Worm (Caenorhabditis elegans) whole organism, L1 larva: ENCODE data around the gene atfs-1.

Experiments
- C16A3.4 ChIP-seq: fragments of 150-350 bp; optimal IDR thresholded peaks from 2 replicates; lab custom pipeline; 2014; ENCODE audit warnings: missing biosample characterization, missing genetic modification characterization
- C34B4.2 ChIP-seq: sonication (generic microtip); optimal IDR thresholded peaks from 2 replicates; lab custom pipeline; 2017; ENCODE audit warnings: mild to moderate bottlenecking, missing genetic modification characterization, missing compliant biosample characterization
- alr-1 ChIP-seq: fragments of 200-800 bp; sonication (Bioruptor generic); optimal IDR thresholded peaks from 2 replicates; lab custom pipeline; 2018; ENCODE audit warnings: borderline replicate concordance, mild to moderate bottlenecking, missing genetic modification characterization, missing compliant biosample characterization
- aly-2 ChIP-seq: fragments of 150-350 bp; optimal IDR thresholded peaks from 2 replicates; lab custom pipeline; 2014; ENCODE audit warnings: missing biosample characterization, missing genetic modification characterization
- ceh-82 ChIP-seq, 3 experiments: fragments of 150-350 bp in 1 of 3; sonication (generic microtip) in 2 of 3; optimal IDR thresholded peaks; 2 replicates each; lab custom pipeline; 2014 to 2017; ENCODE audit warnings: missing biosample characterization in 3 of 3, missing genetic modification characterization in 3 of 3
- ceh-90 ChIP-seq: sonication (generic microtip); optimal IDR thresholded peaks from 2 replicates; lab custom pipeline; 2016; ENCODE audit warnings: missing genetic modification characterization, missing compliant biosample characterization
- ces-1 ChIP-seq: fragments of 150-350 bp; optimal IDR thresholded peaks from 2 replicates; lab custom pipeline; 2014; ENCODE audit warnings: missing biosample characterization, missing genetic modification reagents, missing genetic modification characterization
- dpl-1 ChIP-seq, 3 experiments: fragments of 150-350 bp in 2 of 3; sonication (generic microtip) in 1 of 3; optimal IDR thresholded peaks; 2 replicates each; lab custom pipeline; 2014 to 2017; ENCODE audit warnings: missing biosample characterization in 3 of 3, missing genetic modification characterization in 3 of 3, missing genetic modification reagents in 3 of 3
- dsc-1 ChIP-seq: sonication (generic microtip); optimal IDR thresholded peaks from 2 replicates; lab custom pipeline; 2016; ENCODE audit warnings: mild to moderate bottlenecking, missing genetic modification characterization, missing compliant biosample characterization
- efl-1 ChIP-seq, 4 experiments: fragments of 150-350 bp; optimal IDR thresholded peaks in 3 of 4; peaks in 1 of 4; 1 replicate in 1 of 4; 2 replicates in 3 of 4; lab custom pipeline; 2014; ENCODE audit warnings: missing biosample characterization in 2 of 4, missing genetic modification characterization in 2 of 4, missing genetic modification reagents in 2 of 4
- efl-3 ChIP-seq: fragments of 200-800 bp; sonication (Bioruptor generic); optimal IDR thresholded peaks from 2 replicates; lab custom pipeline; 2018; ENCODE audit warnings: mild to moderate bottlenecking, missing genetic modification characterization, missing compliant biosample characterization
- elt-3 ChIP-seq, 6 experiments: fragments of 150-350 bp in 1 of 6; sonication (generic microtip); optimal IDR thresholded peaks; 2 replicates each; lab custom pipeline; 2017 to 2018; ENCODE audit warnings: missing biosample characterization in 6 of 6, missing genetic modification characterization in 6 of 6, inconsistent platforms in 1 of 6
- ets-5 ChIP-seq: fragments of 200-800 bp; sonication (Bioruptor generic); IDR thresholded peaks from 2 replicates; pipeline ENCODE4 v1.3.6; 2022; ENCODE audit warnings: missing genetic modification characterization, missing compliant biosample characterization
- fkh-8 ChIP-seq: sonication (generic microtip); optimal IDR thresholded peaks from 2 replicates; lab custom pipeline; 2016; ENCODE audit warnings: mild to moderate bottlenecking, missing genetic modification characterization, missing compliant biosample characterization
- fos-1 ChIP-seq: fragments of 150-350 bp; optimal IDR thresholded peaks from 2 replicates; lab custom pipeline; 2014; ENCODE audit warnings: missing biosample characterization, missing genetic modification characterization
- grh-1 ChIP-seq: fragments of 200-800 bp; sonication (Bioruptor generic); IDR thresholded peaks from 2 replicates; pipeline ENCODE4 v1.3.6; 2022; ENCODE audit warnings: missing genetic modification reagents, missing genetic modification characterization, missing compliant biosample characterization
- hlh-17 ChIP-seq: fragments of 200-800 bp; sonication (Bioruptor generic); optimal IDR thresholded peaks from 2 replicates; lab custom pipeline; 2018; ENCODE audit warnings: missing genetic modification characterization, mild to moderate bottlenecking, missing compliant biosample characterization, moderate library complexity, borderline replicate concordance
- hpl-2 ChIP-seq: fragments of 150-350 bp; optimal IDR thresholded peaks from 2 replicates; lab custom pipeline; 2014; ENCODE audit warnings: missing biosample characterization, missing genetic modification reagents, missing genetic modification characterization
- irx-1 ChIP-seq: sonication (generic microtip); optimal IDR thresholded peaks from 2 replicates; lab custom pipeline; 2016; ENCODE audit warnings: missing genetic modification characterization, missing compliant biosample characterization
- jun-1 ChIP-seq: fragments of 150-350 bp; optimal IDR thresholded peaks from 2 replicates; lab custom pipeline; 2014; ENCODE audit warnings: missing biosample characterization, missing genetic modification reagents, missing genetic modification characterization
- lin-14 ChIP-seq: fragments of 200-800 bp; sonication (Bioruptor generic); optimal IDR thresholded peaks from 2 replicates; lab custom pipeline; 2018; ENCODE audit warnings: mild to moderate bottlenecking, missing genetic modification characterization, moderate library complexity, missing compliant biosample characterization
- lin-15B ChIP-seq: fragments of 150-350 bp; sonication (generic microtip); optimal IDR thresholded peaks from 3 replicates; lab custom pipeline; 2014; ENCODE audit warnings: missing biosample characterization, missing genetic modification characterization
- lin-35 ChIP-seq, 2 experiments: fragments of 150-350 bp; optimal IDR thresholded peaks; 2 replicates each; lab custom pipeline; 2014; ENCODE audit warnings: missing biosample characterization in 2 of 2, missing genetic modification characterization in 2 of 2, missing genetic modification reagents in 2 of 2
- mab-9 ChIP-seq: fragments of 200-800 bp; sonication (Bioruptor generic); IDR thresholded peaks from 2 replicates; pipeline ENCODE4 v1.3.6; 2022; ENCODE audit warnings: missing genetic modification reagents, missing genetic modification characterization, missing compliant biosample characterization
- mef-2 ChIP-seq: fragments of 150-350 bp; optimal IDR thresholded peaks from 2 replicates; lab custom pipeline; 2014; ENCODE audit warnings: missing biosample characterization, missing genetic modification characterization
- mep-1 ChIP-seq: fragments of 150-350 bp; optimal IDR thresholded peaks from 2 replicates; lab custom pipeline; 2014; ENCODE audit warnings: missing biosample characterization, missing genetic modification characterization
- nhr-11 ChIP-seq: fragments of 150-350 bp; optimal IDR thresholded peaks from 2 replicates; lab custom pipeline; 2014; ENCODE audit warnings: missing biosample characterization, missing genetic modification characterization
- nhr-20 ChIP-seq: sonication (generic microtip); optimal IDR thresholded peaks from 2 replicates; lab custom pipeline; 2016; ENCODE audit warnings: mild to moderate bottlenecking, missing genetic modification characterization, missing compliant biosample characterization
- nhr-28 ChIP-seq: fragments of 150-350 bp; optimal IDR thresholded peaks from 2 replicates; lab custom pipeline; 2014; ENCODE audit warnings: missing biosample characterization, missing genetic modification characterization
- nhr-47 ChIP-seq: sonication (generic microtip); optimal IDR thresholded peaks from 2 replicates; lab custom pipeline; 2016; ENCODE audit warnings: mild to moderate bottlenecking, missing genetic modification characterization, moderate library complexity, missing compliant biosample characterization
- nhr-71 ChIP-seq: sonication (generic microtip); optimal IDR thresholded peaks from 2 replicates; lab custom pipeline; 2016; ENCODE audit warnings: mild to moderate bottlenecking, missing genetic modification characterization, moderate library complexity, missing compliant biosample characterization
- nhr-76 ChIP-seq: sonication (generic microtip); optimal IDR thresholded peaks from 2 replicates; lab custom pipeline; 2017; ENCODE audit warnings: missing biosample characterization, missing genetic modification characterization
- nhr-77 ChIP-seq: fragments of 150-350 bp; optimal IDR thresholded peaks from 2 replicates; lab custom pipeline; 2014; ENCODE audit warnings: missing biosample characterization, missing genetic modification characterization
- nhr-85 ChIP-seq: sonication (generic microtip); peaks from one replicate; lab custom pipeline; 2016; ENCODE audit warnings: missing genetic modification characterization, inconsistent platforms, missing compliant biosample characterization
- nhr-90 ChIP-seq: sonication (generic microtip); optimal IDR thresholded peaks from 2 replicates; lab custom pipeline; 2016; ENCODE audit warnings: mild to moderate bottlenecking, missing genetic modification characterization, missing compliant biosample characterization; ENCODE audit not compliant: poor library complexity
- pax-3 ChIP-seq: fragments of 200-800 bp; sonication (Bioruptor generic); optimal IDR thresholded peaks from 2 replicates; lab custom pipeline; 2018; ENCODE audit warnings: mild to moderate bottlenecking, missing genetic modification characterization, moderate library complexity, missing compliant biosample characterization
- pqm-1 ChIP-seq: sonication (generic microtip); optimal IDR thresholded peaks from 3 replicates; lab custom pipeline; 2017; ENCODE audit warnings: missing biosample characterization, missing genetic modification characterization
- rnt-1 ChIP-seq: sonication (generic microtip); optimal IDR thresholded peaks from 2 replicates; lab custom pipeline; 2016; ENCODE audit warnings: mild to moderate bottlenecking, missing genetic modification characterization, moderate library complexity, missing compliant biosample characterization
- snpc-4 ChIP-seq: fragments of 150-350 bp; optimal IDR thresholded peaks from 2 replicates; lab custom pipeline; 2014; ENCODE audit warnings: missing biosample characterization, missing genetic modification characterization
- snu-23 ChIP-seq: sonication (generic microtip); optimal IDR thresholded peaks from 2 replicates; lab custom pipeline; 2016; ENCODE audit warnings: missing genetic modification characterization, missing compliant biosample characterization
- sox-4 ChIP-seq: sonication (generic microtip); optimal IDR thresholded peaks from 2 replicates; lab custom pipeline; 2016; ENCODE audit warnings: missing genetic modification characterization, missing compliant biosample characterization
- sup-37 ChIP-seq: fragments of 200-800 bp; sonication (Bioruptor generic); optimal IDR thresholded peaks from 2 replicates; lab custom pipeline; 2018; ENCODE audit warnings: mild to moderate bottlenecking, missing genetic modification characterization, missing compliant biosample characterization
- unc-130 ChIP-seq: fragments of 150-350 bp; optimal IDR thresholded peaks from 2 replicates; lab custom pipeline; 2017; ENCODE audit warnings: missing biosample characterization, missing genetic modification characterization, inconsistent platforms
- unc-30 ChIP-seq: sonication (generic microtip); optimal IDR thresholded peaks from 2 replicates; lab custom pipeline; 2017; ENCODE audit warnings: missing biosample characterization, missing genetic modification characterization
- unc-98 ChIP-seq: fragments of 200-800 bp; sonication (Bioruptor generic); IDR thresholded peaks from 2 replicates; pipeline ENCODE4 v1.3.6; 2022; ENCODE audit warnings: missing genetic modification characterization, missing compliant biosample characterization
- xbp-1 ChIP-seq: sonication (generic microtip); optimal IDR thresholded peaks from 2 replicates; lab custom pipeline; 2016; ENCODE audit warnings: missing genetic modification characterization, missing compliant biosample characterization
- ztf-4 ChIP-seq: fragments of 150-350 bp; optimal IDR thresholded peaks from 2 replicates; lab custom pipeline; 2014; ENCODE audit warnings: missing biosample characterization, missing genetic modification characterization

atfs-1 gene

DNA sequence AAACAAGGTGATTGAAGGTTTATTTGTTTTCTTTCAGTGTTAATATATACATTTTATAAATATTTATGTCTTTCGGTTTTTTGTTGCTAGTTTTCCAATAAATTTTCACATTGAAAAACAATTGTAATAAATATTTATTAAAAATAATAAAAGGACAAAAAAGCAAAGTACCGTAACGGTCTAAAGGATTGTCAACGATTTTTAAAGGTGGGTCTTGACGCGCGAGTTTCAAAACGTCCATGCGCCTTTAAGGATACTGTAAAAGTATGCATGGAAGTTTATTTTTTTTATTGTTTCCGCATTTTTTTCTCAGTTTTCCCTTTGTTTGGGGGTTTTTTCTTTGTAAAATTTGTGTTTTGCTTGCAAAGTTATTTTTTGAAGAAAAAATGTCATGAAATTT is 593 bp upstream of the atfs-1 start:
- no peak for TF ChIP-seq nhr-85
- no peak for TF ChIP-seq C16A3.4 (tag; lab: Kevin White, UChicago)
- no peak for TF ChIP-seq efl-1 (optimal IDR thresholded peaks at IDR 0.05; lab: Kevin White, UChicago)
- TF ChIP-seq efl-1 (GFP tag; optimal IDR thresholded peaks at IDR 0.05 in 1 of 2; lab: Kevin White, UChicago): peak in 1 of 2 experiments; percentile 20

DNA sequence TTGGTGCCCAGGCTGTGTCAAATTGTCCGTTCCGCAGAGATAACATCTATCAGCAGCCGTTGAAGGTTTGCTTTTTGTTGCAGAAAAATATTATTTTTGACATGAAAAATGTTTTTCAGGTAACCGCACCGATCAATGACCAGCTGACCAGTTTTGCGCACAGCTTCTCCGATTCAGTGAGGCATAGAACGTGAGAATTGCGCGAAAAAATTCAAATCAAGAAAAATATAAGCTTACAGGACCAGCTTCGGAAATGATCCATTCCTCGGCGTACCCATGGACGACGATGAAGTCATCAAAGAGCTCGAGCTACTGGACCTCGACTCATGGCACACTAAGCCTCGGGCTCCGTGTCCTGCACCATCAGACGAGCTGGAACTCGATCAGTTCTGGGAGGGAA is 1.1 kb downstream of the atfs-1 start:
- TF ChIP-seq ztf-4: no peak
- TF ChIP-seq C34B4.2: no peak
- no peak for TF ChIP-seq sox-4
- TF ChIP-seq efl-1 (optimal IDR thresholded peaks at IDR 0.05; lab: Kevin White, UChicago): no peak
- peak in 1 of 2 experiments; percentile 90 for TF ChIP-seq efl-1 (GFP tag; optimal IDR thresholded peaks at IDR 0.05 in 1 of 2; lab: Kevin White, UChicago)
- TF ChIP-seq C16A3.4 (tag; lab: Kevin White, UChicago): no peak
- no peak for TF ChIP-seq aly-2
- TF ChIP-seq irx-1 (tag; lab: Kevin White, UChicago): no peak
- no peak for TF ChIP-seq nhr-20 (tag; lab: Kevin White, UChicago)
- no peak for TF ChIP-seq unc-30 (tag; lab: Kevin White, UChicago)
- no peak for TF ChIP-seq fkh-8 (tag; lab: Kevin White, UChicago)
- TF ChIP-seq mab-9: 0 out of 2 replicates have a peak, but pooled peaks have one; percentile 6
- no peak for TF ChIP-seq dsc-1
- TF ChIP-seq nhr-77 (tag; lab: Kevin White, UChicago): no peak
- TF ChIP-seq lin-15B (tag; lab: Kevin White, UChicago): no peak

DNA sequence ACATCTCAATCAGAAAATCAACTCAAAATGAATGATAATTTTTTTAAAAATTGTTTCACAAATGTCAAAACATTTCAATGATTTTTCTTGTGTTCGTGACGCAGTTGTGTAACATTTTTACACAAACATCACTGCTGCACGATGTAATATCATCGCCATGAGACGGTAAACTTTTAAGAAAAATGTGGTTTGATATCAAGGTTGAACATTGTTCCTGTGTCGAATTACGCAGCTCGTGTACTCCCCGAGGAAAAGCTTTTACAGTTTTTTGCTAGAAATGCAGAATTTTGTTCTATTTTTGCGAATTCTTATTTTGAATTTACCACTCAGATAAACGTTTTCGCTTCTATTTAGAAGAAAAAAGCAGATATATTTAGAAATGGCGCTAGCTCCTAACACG is 4.2 kb downstream of the atfs-1 start:
- TF ChIP-seq sup-37 (no peak), grh-1 (GFP tag; lab: Robert Waterston, UW) (no peak), pax-3 (no peak), lin-35 (GFP tag; optimal IDR thresholded peaks at IDR 0.05; lab: Kevin White, UChicago) (no peak), nhr-28 (tag; lab: Kevin White, UChicago) (no peak), nhr-71 (tag; lab: Kevin White, UChicago) (peak; percentile 47), hlh-17 (no peak), efl-3 (GFP tag; lab: Kevin White, UChicago) (no peak), rnt-1 (tag; lab: Kevin White, UChicago) (peak; percentile 19), elt-3 (tag; optimal IDR thresholded peaks at IDR 0.05; lab: Kevin White, UChicago) (peak in 1 of 6 experiments; percentile 0), snu-23 (GFP tag; lab: Kevin White, UChicago) (peak; percentile 35), nhr-20 (tag; lab: Kevin White, UChicago) (peak; percentile 12), nhr-90 (tag; lab: Kevin White, UChicago) (peak; percentile 18), ztf-4 (peak; percentile 24), dsc-1 (no peak), pqm-1 (no peak), lin-14 (GFP tag; lab: Kevin White, UChicago) (peak; percentile 41)

DNA sequence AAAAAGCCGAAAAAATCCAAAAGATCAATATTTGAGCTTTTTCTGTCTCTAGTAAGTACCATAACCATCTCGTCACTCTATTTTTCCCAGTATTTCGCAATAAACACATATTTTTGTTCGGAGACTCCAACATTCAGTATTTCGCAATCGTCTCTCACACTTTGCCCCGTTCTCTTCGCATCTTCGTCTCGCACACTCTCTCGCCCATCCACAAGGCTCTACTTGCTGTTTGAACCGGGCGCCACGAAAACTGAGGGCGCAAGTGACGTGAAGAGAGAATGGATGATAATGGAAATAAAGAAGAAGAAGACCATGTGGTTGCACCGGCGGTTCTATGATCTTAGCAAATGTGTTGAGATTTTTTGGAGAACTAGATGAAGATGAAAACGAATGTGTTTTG is 6.6 kb downstream of the atfs-1 start:
- TF ChIP-seq ets-5 (no peak), ceh-90 (tag; lab: Kevin White, UChicago) (no peak), unc-130 (tag; lab: Kevin White, UChicago) (peak; percentile 50), rnt-1 (tag; lab: Kevin White, UChicago) (peak; percentile 88), fos-1 (tag; lab: Kevin White, UChicago) (peak; percentile 64), xbp-1 (tag; lab: Kevin White, UChicago) (peak; percentile 87), ceh-82 (tag; optimal IDR thresholded peaks at IDR 0.05; lab: Kevin White, UChicago) (peak; percentile 84 to 93 (median 90)), alr-1 (tag; lab: Kevin White, UChicago) (no peak), pqm-1 (no peak), mep-1 (tag; lab: Kevin White, UChicago) (peak; percentile 96), efl-1 (optimal IDR thresholded peaks at IDR 0.05; lab: Kevin White, UChicago) (peak; percentile 78 to 86), efl-1 (GFP tag; optimal IDR thresholded peaks at IDR 0.05 in 1 of 2; lab: Kevin White, UChicago) (peak; percentile 59 to 95), nhr-11 (peak; percentile 93), dpl-1 (GFP tag; optimal IDR thresholded peaks at IDR 0.05; lab: Kevin White, UChicago) (peak; percentile 54 to 66 (median 62)), snpc-4 (peak; percentile 87), ces-1 (no peak), mef-2 (peak; percentile 91), nhr-76 (no peak), nhr-47 (tag; lab: Kevin White, UChicago) (peak; percentile 91), unc-98 (GFP tag; lab: Robert Waterston, UW) (peak; percentile 74), jun-1 (tag; lab: Kevin White, UChicago) (peak; percentile 85), hpl-2 (peak; percentile 85), nhr-20 (tag; lab: Kevin White, UChicago) (peak; percentile 97)
